Worm (Caenorhabditis elegans) whole organism, midembryonic: Measurements from ENCODE around the gene M88.4.

Source experiments
- klf-2 ChIP-seq: fragments of 200-800 bp; sonication (Bioruptor generic); conservative IDR thresholded peaks from 2 replicates; pipeline ENCODE4 v1.3.6; 2022; ENCODE audit warnings: missing genetic modification reagents, missing genetic modification characterization, missing compliant biosample characterization
- ref-1 ChIP-seq: fragments of 200-800 bp; sonication (Bioruptor generic); conservative IDR thresholded peaks from 2 replicates; pipeline ENCODE4 v1.3.6; 2022; ENCODE audit warnings: missing genetic modification reagents, missing genetic modification characterization, missing compliant biosample characterization

- TF ChIP-seq klf-2 (GFP tag; lab: Robert Waterston, UW), result no peak
- no peak for TF ChIP-seq ref-1 (GFP tag; lab: Robert Waterston, UW)
Observed at ce11 chrIII:4504934-4505484, 43.8 kb upstream of the M88.4 start.
